Fruit fly (Drosophila melanogaster) whole organism, prepupa: ENCODE results near the gene CG17233.

Experiments
- CG11294 ChIP-seq: fragments of 200-800 bp; sonication (Bioruptor generic); IDR thresholded peaks from 2 replicates; pipeline ENCODE4 v1.3.6; 2022; ENCODE audit warnings: missing biosample characterization, missing genetic modification characterization
- CG11762 ChIP-seq: fragments of 200-800 bp; sonication (Bioruptor generic); optimal IDR thresholded peaks from 3 replicates; lab custom pipeline; 2016; ENCODE audit warnings: missing biosample characterization, missing genetic modification characterization; ENCODE audit not compliant: insufficient read depth
- CG11902 ChIP-seq: fragments of 200-800 bp; sonication (Bioruptor generic); optimal IDR thresholded peaks from 3 replicates; lab custom pipeline; 2016; ENCODE audit warnings: missing biosample characterization, missing genetic modification characterization
- CG3032 ChIP-seq: fragments of 200-800 bp; optimal IDR thresholded peaks from 2 replicates; lab custom pipeline; 2019; ENCODE audit warnings: missing biosample characterization, mild to moderate bottlenecking, missing genetic modification characterization, moderate library complexity
- CG32006 ChIP-seq: fragments of 200-800 bp; sonication (Bioruptor generic); optimal IDR thresholded peaks from 3 replicates; lab custom pipeline; 2017; ENCODE audit warnings: missing biosample characterization, mild to moderate bottlenecking, missing genetic modification characterization
- CG34406 ChIP-seq: fragments of 200-800 bp; sonication (Bioruptor generic); optimal IDR thresholded peaks from 3 replicates; lab custom pipeline; 2016; ENCODE audit warnings: missing biosample characterization, missing genetic modification characterization
- CG3919 ChIP-seq: fragments of 200-800 bp; sonication (Bioruptor generic); optimal IDR thresholded peaks from 3 replicates; lab custom pipeline; 2016; ENCODE audit warnings: missing biosample characterization, missing genetic modification characterization
- CG4318 ChIP-seq: fragments of 200-800 bp; sonication (Bioruptor generic); optimal IDR thresholded peaks from 3 replicates; lab custom pipeline; 2017; ENCODE audit warnings: missing biosample characterization, mild to moderate bottlenecking, missing genetic modification characterization
- CG6163 ChIP-seq: fragments of 200-800 bp; sonication (Bioruptor generic); IDR thresholded peaks from 3 replicates; pipeline ENCODE4 v1.3.6; 2022; ENCODE audit warnings: missing biosample characterization, missing genetic modification characterization
- CG6276 ChIP-seq: fragments of 200-800 bp; sonication (Bioruptor generic); optimal IDR thresholded peaks from 2 replicates; lab custom pipeline; 2017; ENCODE audit warnings: missing biosample characterization, mild to moderate bottlenecking, missing genetic modification characterization
- CG8319 ChIP-seq: fragments of 200-800 bp; sonication (Bioruptor generic); optimal IDR thresholded peaks from 3 replicates; lab custom pipeline; 2016; ENCODE audit warnings: missing biosample characterization, missing genetic modification characterization
- CG9139 ChIP-seq: fragments of 200-800 bp; sonication (Bioruptor generic); optimal IDR thresholded peaks from 3 replicates; lab custom pipeline; 2017; ENCODE audit warnings: missing biosample characterization, mild to moderate bottlenecking, missing genetic modification characterization
- Eip78C ChIP-seq: fragments of 200-800 bp; sonication (Bioruptor generic); peaks from one replicate; lab custom pipeline; 2016; ENCODE audit warnings: missing biosample characterization, missing genetic modification characterization
- Hr39 ChIP-seq: fragments of 200-800 bp; sonication (Bioruptor generic); optimal IDR thresholded peaks from 2 replicates; lab custom pipeline; 2016; ENCODE audit warnings: missing biosample characterization, missing genetic modification characterization
- Hr4 ChIP-seq: fragments of 200-800 bp; sonication (Bioruptor generic); optimal IDR thresholded peaks from 3 replicates; lab custom pipeline; 2016; ENCODE audit warnings: missing biosample characterization, missing genetic modification characterization
- Lpt ChIP-seq: fragments of 200-800 bp; sonication (Bioruptor generic); optimal IDR thresholded peaks from 3 replicates; lab custom pipeline; 2016; ENCODE audit warnings: missing biosample characterization, missing genetic modification characterization
- Smox ChIP-seq: fragments of 200-800 bp; sonication (Bioruptor generic); optimal IDR thresholded peaks from 3 replicates; lab custom pipeline; 2016; ENCODE audit warnings: missing biosample characterization, missing genetic modification characterization
- Sox102F ChIP-seq: fragments of 200-800 bp; sonication (Bioruptor generic); optimal IDR thresholded peaks from 2 replicates; lab custom pipeline; 2016; ENCODE audit warnings: missing biosample characterization, mild to moderate bottlenecking, missing genetic modification characterization
- Sox15 ChIP-seq: fragments of 200-800 bp; sonication (Bioruptor generic); optimal IDR thresholded peaks from 3 replicates; lab custom pipeline; 2016; ENCODE audit warnings: missing biosample characterization, missing genetic modification characterization
- acj6 ChIP-seq: fragments of 200-800 bp; sonication (Bioruptor generic); optimal IDR thresholded peaks from 3 replicates; lab custom pipeline; 2016; ENCODE audit warnings: missing biosample characterization, missing genetic modification characterization
- dac ChIP-seq: fragments of 200-800 bp; sonication (Bioruptor generic); optimal IDR thresholded peaks from 2 replicates; lab custom pipeline; 2017; ENCODE audit warnings: missing biosample characterization, mild to moderate bottlenecking, missing genetic modification characterization
- pdm3 ChIP-seq: fragments of 200-800 bp; sonication (Bioruptor generic); optimal IDR thresholded peaks from 3 replicates; lab custom pipeline; 2016; ENCODE audit warnings: missing biosample characterization, missing genetic modification characterization
- salr ChIP-seq, 2 experiments: fragments of 200-800 bp; sonication (Bioruptor generic); optimal IDR thresholded peaks; 3 replicates each; lab custom pipeline; 2016 to 2018; ENCODE audit warnings: missing biosample characterization in 2 of 2, missing genetic modification characterization in 2 of 2, mild to moderate bottlenecking in 1 of 2
- ss ChIP-seq, 2 experiments: fragments of 200-800 bp; sonication (Bioruptor generic); optimal IDR thresholded peaks; 2 replicates in 1 of 2; 3 replicates in 1 of 2; lab custom pipeline; 2017 to 2018; ENCODE audit warnings: mild to moderate bottlenecking in 2 of 2, missing biosample characterization in 2 of 2, missing genetic modification characterization in 2 of 2, moderate library complexity in 1 of 2
- svp ChIP-seq: fragments of 200-800 bp; sonication (Bioruptor generic); peaks from one replicate; lab custom pipeline; 2016; ENCODE audit warnings: missing biosample characterization, missing genetic modification characterization
- vri ChIP-seq: fragments of 200-800 bp; sonication (Bioruptor generic); optimal IDR thresholded peaks from 3 replicates; lab custom pipeline; 2016; ENCODE audit warnings: missing biosample characterization, mild to moderate bottlenecking, missing genetic modification characterization

CG17233 gene

DNA sequence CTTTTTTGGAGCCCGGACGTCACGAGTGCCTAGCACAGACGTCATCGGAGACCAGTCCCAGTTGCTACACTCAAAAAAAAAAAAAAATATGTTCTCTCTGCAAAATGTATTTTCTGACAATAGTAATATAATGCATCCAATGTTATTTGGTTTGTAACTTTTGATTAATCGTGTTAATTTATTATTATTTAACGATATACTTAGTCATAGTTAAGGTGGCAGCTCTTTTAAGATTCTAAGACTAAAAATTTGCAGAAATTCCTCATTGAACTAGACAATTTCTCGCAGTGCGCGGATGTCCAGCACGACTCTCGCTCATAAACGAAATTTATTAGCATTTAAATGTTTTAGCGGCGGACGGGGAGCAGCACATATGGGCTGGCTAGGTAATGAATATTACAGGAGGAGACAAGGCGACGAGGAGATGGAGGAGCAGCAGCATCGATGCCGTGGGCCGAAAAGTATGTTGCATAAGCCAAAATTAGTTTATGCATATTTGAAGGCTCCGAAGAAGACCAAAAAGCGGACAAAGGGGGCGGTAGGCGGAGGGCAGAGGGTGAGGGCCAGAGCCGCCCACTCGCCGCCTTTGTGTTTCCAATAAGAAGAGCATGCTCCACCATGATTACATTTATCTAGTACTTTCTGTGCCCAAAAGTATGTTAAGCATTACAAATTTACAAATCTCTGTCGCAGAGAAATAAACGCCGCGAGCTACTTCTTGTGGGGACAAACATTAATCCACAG is 58.2 kb downstream of the CG17233 start (continued):
- peak; percentile 49 for TF ChIP-seq CG11902 (GFP tag; lab: Kevin White, UChicago)
- TF ChIP-seq CG6163 (GFP tag; lab: Robert Waterston, UW) = peak; percentile 62; the same call in 2 of the 3 replicates
- peak; percentile 59 for TF ChIP-seq CG34406 (GFP tag; lab: Kevin White, UChicago)
- TF ChIP-seq Sox102F = peak; percentile 63
- TF ChIP-seq CG9139 = peak; percentile 38
- peak; percentile 49 for TF ChIP-seq CG6276
- TF ChIP-seq Lpt = peak; percentile 37
- peak; percentile 87 for TF ChIP-seq Hr4 (GFP tag; lab: Kevin White, UChicago)
- TF ChIP-seq CG32006 (GFP tag; lab: Kevin White, UChicago) = peak; percentile 87
- peak; percentile 34 for TF ChIP-seq vri
- peak; percentile 79 for TF ChIP-seq acj6 (GFP tag; lab: Kevin White, UChicago)
- TF ChIP-seq Hr39 (GFP tag; lab: Kevin White, UChicago) = peak; percentile 56
- TF ChIP-seq CG11762 (GFP tag; lab: Kevin White, UChicago) = peak; percentile 50
- TF ChIP-seq CG8319 (GFP tag; lab: Kevin White, UChicago) = peak; percentile 22
- peak; percentile 64 for TF ChIP-seq CG4318
- peak; percentile 55 to 61 for TF ChIP-seq ss (GFP tag; optimal IDR thresholded peaks at IDR 0.05; lab: Kevin White, UChicago)
- peak; percentile 89 for TF ChIP-seq Eip78C (GFP tag; lab: Kevin White, UChicago)
- peak; percentile 80 for TF ChIP-seq pdm3 (GFP tag; lab: Kevin White, UChicago)
- peak in 1 of 2 experiments; percentile 88 for TF ChIP-seq salr (GFP tag; optimal IDR thresholded peaks at IDR 0.05; lab: Kevin White, UChicago)
- peak; percentile 50 for TF ChIP-seq Smox (GFP tag; lab: Kevin White, UChicago)
- TF ChIP-seq dac (GFP tag; lab: Kevin White, UChicago) = peak; percentile 52
- no peak for TF ChIP-seq CG11294 (GFP tag; lab: Robert Waterston, UW)
- peak; percentile 46 for TF ChIP-seq Sox15
- TF ChIP-seq CG3032 (tag; lab: Kevin White, UChicago) = peak; percentile 63
- TF ChIP-seq svp (GFP tag; lab: Kevin White, UChicago) = peak; percentile 74
- peak; percentile 70 for TF ChIP-seq CG3919 (GFP tag; lab: Kevin White, UChicago)
